Fruit fly (Drosophila melanogaster) whole organism, prepupa: ENCODE data around the gene CG33271.
A peak's percentile ranks its signal among the peaks of the same experiment; 100 is the strongest.

Source experiments
- Blimp-1 ChIP-seq: fragments of 200-800 bp; sonication (Bioruptor generic); optimal IDR thresholded peaks from 3 replicates; lab custom pipeline; 2017; ENCODE audit warnings: missing biosample characterization, missing genetic modification characterization, mild to moderate bottlenecking, moderate library complexity, missing genetic modification reagents
- CG10631 ChIP-seq: fragments of 200-800 bp; sonication (Bioruptor generic); optimal IDR thresholded peaks from 2 replicates; lab custom pipeline; 2016; ENCODE audit warnings: missing biosample characterization, missing genetic modification characterization
- CG10669 ChIP-seq: fragments of 200-800 bp; sonication (Bioruptor generic); optimal IDR thresholded peaks from 3 replicates; lab custom pipeline; 2018; ENCODE audit warnings: missing biosample characterization, mild to moderate bottlenecking, missing genetic modification characterization, moderate library complexity
- CG11294 ChIP-seq: fragments of 200-800 bp; sonication (Bioruptor generic); IDR thresholded peaks from 2 replicates; pipeline ENCODE4 v1.3.6; 2022; ENCODE audit warnings: missing biosample characterization, missing genetic modification characterization
- CG11902 ChIP-seq: fragments of 200-800 bp; sonication (Bioruptor generic); optimal IDR thresholded peaks from 3 replicates; lab custom pipeline; 2016; ENCODE audit warnings: missing biosample characterization, missing genetic modification characterization
- CG15336 ChIP-seq: fragments of 200-800 bp; sonication (Bioruptor generic); IDR thresholded peaks from 2 replicates; pipeline ENCODE4 v1.3.6; 2022; ENCODE audit warnings: missing biosample characterization, missing genetic modification characterization
- CG3032 ChIP-seq: fragments of 200-800 bp; optimal IDR thresholded peaks from 2 replicates; lab custom pipeline; 2019; ENCODE audit warnings: missing biosample characterization, mild to moderate bottlenecking, missing genetic modification characterization, moderate library complexity
- CG31627 ChIP-seq: fragments of 200-800 bp; sonication (Bioruptor generic); optimal IDR thresholded peaks from 3 replicates; lab custom pipeline; 2016; ENCODE audit warnings: missing biosample characterization, missing genetic modification characterization
- CG32006 ChIP-seq: fragments of 200-800 bp; sonication (Bioruptor generic); optimal IDR thresholded peaks from 3 replicates; lab custom pipeline; 2017; ENCODE audit warnings: missing biosample characterization, mild to moderate bottlenecking, missing genetic modification characterization
- CG34406 ChIP-seq: fragments of 200-800 bp; sonication (Bioruptor generic); optimal IDR thresholded peaks from 3 replicates; lab custom pipeline; 2016; ENCODE audit warnings: missing biosample characterization, missing genetic modification characterization
- CG3919 ChIP-seq: fragments of 200-800 bp; sonication (Bioruptor generic); optimal IDR thresholded peaks from 3 replicates; lab custom pipeline; 2016; ENCODE audit warnings: missing biosample characterization, missing genetic modification characterization
- CG4318 ChIP-seq: fragments of 200-800 bp; sonication (Bioruptor generic); optimal IDR thresholded peaks from 3 replicates; lab custom pipeline; 2017; ENCODE audit warnings: missing biosample characterization, mild to moderate bottlenecking, missing genetic modification characterization
- CG6163 ChIP-seq: fragments of 200-800 bp; sonication (Bioruptor generic); IDR thresholded peaks from 3 replicates; pipeline ENCODE4 v1.3.6; 2022; ENCODE audit warnings: missing biosample characterization, missing genetic modification characterization
- CG6276 ChIP-seq: fragments of 200-800 bp; sonication (Bioruptor generic); optimal IDR thresholded peaks from 2 replicates; lab custom pipeline; 2017; ENCODE audit warnings: missing biosample characterization, mild to moderate bottlenecking, missing genetic modification characterization
- CG6808 ChIP-seq: fragments of 200-800 bp; sonication (Bioruptor generic); optimal IDR thresholded peaks from 3 replicates; lab custom pipeline; 2017; ENCODE audit warnings: missing biosample characterization, missing genetic modification characterization, mild to moderate bottlenecking, moderate library complexity, missing genetic modification reagents
- CG6854 ChIP-seq: fragments of 200-800 bp; sonication (Bioruptor generic); optimal IDR thresholded peaks from 2 replicates; lab custom pipeline; 2017; ENCODE audit warnings: missing biosample characterization, mild to moderate bottlenecking, missing genetic modification characterization
- CG7368 ChIP-seq: fragments of 200-800 bp; sonication (Bioruptor generic); optimal IDR thresholded peaks from 3 replicates; lab custom pipeline; 2016; ENCODE audit warnings: missing biosample characterization, missing genetic modification characterization
- CG8119 ChIP-seq: fragments of 200-800 bp; sonication (Bioruptor generic); IDR thresholded peaks from 3 replicates; pipeline ENCODE4 v1.3.6; 2022; ENCODE audit warnings: missing biosample characterization, missing genetic modification characterization
- CG8632 ChIP-seq: fragments of 200-800 bp; sonication (Bioruptor generic); optimal IDR thresholded peaks from 3 replicates; lab custom pipeline; 2016; ENCODE audit warnings: missing biosample characterization, missing genetic modification characterization
- CG9139 ChIP-seq: fragments of 200-800 bp; sonication (Bioruptor generic); optimal IDR thresholded peaks from 3 replicates; lab custom pipeline; 2017; ENCODE audit warnings: missing biosample characterization, mild to moderate bottlenecking, missing genetic modification characterization
- Eip75B ChIP-seq: fragments of 200-800 bp; sonication (Bioruptor generic); optimal IDR thresholded peaks from 3 replicates; lab custom pipeline; 2016; ENCODE audit warnings: missing biosample characterization, missing genetic modification characterization
- Eip78C ChIP-seq: fragments of 200-800 bp; sonication (Bioruptor generic); peaks from one replicate; lab custom pipeline; 2016; ENCODE audit warnings: missing biosample characterization, missing genetic modification characterization
- Eip93F ChIP-seq: fragments of 200-800 bp; sonication (Bioruptor generic); optimal IDR thresholded peaks from 2 replicates; lab custom pipeline; 2016; ENCODE audit warnings: missing biosample characterization, mild to moderate bottlenecking, missing genetic modification characterization
- Hr38 ChIP-seq: sonication (Bioruptor generic); optimal IDR thresholded peaks from 2 replicates; lab custom pipeline; 2016; ENCODE audit warnings: missing biosample characterization, missing genetic modification characterization
- Met ChIP-seq: fragments of 200-800 bp; sonication (Bioruptor generic); optimal IDR thresholded peaks from 3 replicates; lab custom pipeline; 2016; ENCODE audit warnings: missing biosample characterization, missing genetic modification characterization
- OdsH ChIP-seq: fragments of 200-800 bp; sonication (Bioruptor generic); optimal IDR thresholded peaks from 3 replicates; lab custom pipeline; 2016; ENCODE audit warnings: missing biosample characterization, missing genetic modification characterization
- Sox14 ChIP-seq: fragments of 200-800 bp; sonication (Bioruptor generic); optimal IDR thresholded peaks from 3 replicates; lab custom pipeline; 2016; ENCODE audit warnings: missing biosample characterization, missing genetic modification characterization
- acj6 ChIP-seq: fragments of 200-800 bp; sonication (Bioruptor generic); optimal IDR thresholded peaks from 3 replicates; lab custom pipeline; 2016; ENCODE audit warnings: missing biosample characterization, missing genetic modification characterization
- dsx ChIP-seq: fragments of 200-800 bp; optimal IDR thresholded peaks from 3 replicates; lab custom pipeline; 2019; ENCODE audit warnings: missing biosample characterization, mild to moderate bottlenecking, missing genetic modification characterization, moderate library complexity; ENCODE audit not compliant: poor library complexity, severe bottlenecking
- eg ChIP-seq: fragments of 200-800 bp; sonication (Bioruptor generic); IDR thresholded peaks from 3 replicates; pipeline ENCODE4 v1.3.6; 2022; ENCODE audit warnings: missing biosample characterization, missing genetic modification characterization
- fd59A ChIP-seq: fragments of 200-800 bp; sonication (Bioruptor generic); optimal IDR thresholded peaks from 2 replicates; lab custom pipeline; 2017; ENCODE audit warnings: missing biosample characterization, mild to moderate bottlenecking, missing genetic modification characterization, missing genetic modification reagents
- fd85E ChIP-seq: fragments of 200-800 bp; sonication (Bioruptor generic); optimal IDR thresholded peaks from 3 replicates; lab custom pipeline; 2016; ENCODE audit warnings: missing biosample characterization, missing genetic modification characterization
- fkh ChIP-seq: fragments of 200-800 bp; sonication (Bioruptor generic); optimal IDR thresholded peaks from 3 replicates; lab custom pipeline; 2017; ENCODE audit warnings: missing biosample characterization, mild to moderate bottlenecking, missing genetic modification characterization, moderate library complexity
- net ChIP-seq: fragments of 200-800 bp; sonication (Bioruptor generic); optimal IDR thresholded peaks from 3 replicates; lab custom pipeline; 2016; ENCODE audit warnings: missing biosample characterization, missing genetic modification characterization
- pdm3 ChIP-seq: fragments of 200-800 bp; sonication (Bioruptor generic); optimal IDR thresholded peaks from 3 replicates; lab custom pipeline; 2016; ENCODE audit warnings: missing biosample characterization, missing genetic modification characterization
- salr ChIP-seq, 2 experiments: fragments of 200-800 bp; sonication (Bioruptor generic); optimal IDR thresholded peaks; 3 replicates each; lab custom pipeline; 2016 to 2018; ENCODE audit warnings: missing biosample characterization in 2 of 2, missing genetic modification characterization in 2 of 2, mild to moderate bottlenecking in 1 of 2
- svp ChIP-seq: fragments of 200-800 bp; sonication (Bioruptor generic); peaks from one replicate; lab custom pipeline; 2016; ENCODE audit warnings: missing biosample characterization, missing genetic modification characterization

The CG33271 gene

dm6 chr3L:11533704-11534319 lies 43.5 kb downstream of the CG33271 start (continued):
- TF ChIP-seq Met = peak; percentile 61
- no peak for TF ChIP-seq CG6808
- no peak for TF ChIP-seq CG10631
- no peak for TF ChIP-seq CG11294 (GFP tag; lab: Robert Waterston, UW)
- TF ChIP-seq svp (GFP tag; lab: Kevin White, UChicago) = peak; percentile 77
- TF ChIP-seq CG34406 (GFP tag; lab: Kevin White, UChicago) = peak; percentile 44
- peak in 1 of 2 experiments; percentile 13 for TF ChIP-seq salr (GFP tag; optimal IDR thresholded peaks at IDR 0.05; lab: Kevin White, UChicago)
- no peak for TF ChIP-seq Blimp-1
- no peak for TF ChIP-seq CG6854 (GFP tag; lab: Kevin White, UChicago)
- no peak for TF ChIP-seq Hr38 (GFP tag; lab: Kevin White, UChicago)
- TF ChIP-seq CG3032 (tag; lab: Kevin White, UChicago) = no peak
- TF ChIP-seq CG3919 (GFP tag; lab: Kevin White, UChicago) = peak; percentile 22
- TF ChIP-seq CG11902 (GFP tag; lab: Kevin White, UChicago) = no peak
- peak; percentile 43 for TF ChIP-seq Eip75B (GFP tag; lab: Kevin White, UChicago)
- TF ChIP-seq eg (GFP tag; lab: Robert Waterston, UW) = no peak
- TF ChIP-seq, all 60 proteins: peak for 32

- peak; percentile 46 for TF ChIP-seq CG32006
- peak; percentile 56 for TF ChIP-seq Eip78C (GFP tag; lab: Kevin White, UChicago)
- peak; percentile 28 for TF ChIP-seq CG6276
- TF ChIP-seq pdm3 (GFP tag; lab: Kevin White, UChicago) = no peak
- TF ChIP-seq CG8632 (GFP tag; lab: Kevin White, UChicago) = no peak
- TF ChIP-seq acj6 (GFP tag; lab: Kevin White, UChicago) = no peak
- TF ChIP-seq CG6854 (GFP tag; lab: Kevin White, UChicago) = no peak
- no peak for TF ChIP-seq salr (GFP tag; optimal IDR thresholded peaks at IDR 0.05; lab: Kevin White, UChicago)
- TF ChIP-seq CG15336 = peak; percentile 15; the same call in 1 of the 2 replicates
- TF ChIP-seq dsx (GFP tag; lab: Kevin White, UChicago) = no peak
- no peak for TF ChIP-seq CG8119 (GFP tag; lab: Robert Waterston, UW)
- no peak for TF ChIP-seq net
- no peak for TF ChIP-seq svp (GFP tag; lab: Kevin White, UChicago)
- no peak for TF ChIP-seq CG10631
- no peak for TF ChIP-seq fd59A (GFP tag; lab: Kevin White, UChicago)
- no peak for TF ChIP-seq CG4318 (GFP tag; lab: Kevin White, UChicago)
- no peak for TF ChIP-seq Sox14 (GFP tag; lab: Kevin White, UChicago)
- peak; percentile 7 for TF ChIP-seq CG3032 (tag; lab: Kevin White, UChicago)
- no peak for TF ChIP-seq CG6163 (GFP tag; lab: Robert Waterston, UW)
- no peak for TF ChIP-seq CG10669
- TF ChIP-seq CG7368 (GFP tag; lab: Kevin White, UChicago) = no peak
Observed at dm6 chr3L:11531994-11532732, 45.1 kb downstream of the CG33271 start.

dm6 chr3L:11531300-11531699 lies 46.0 kb downstream of the CG33271 start:
- TF ChIP-seq fd85E (GFP tag; lab: Kevin White, UChicago) = no peak
- peak; percentile 20 for TF ChIP-seq Eip93F (GFP tag; lab: Kevin White, UChicago)
- no peak for TF ChIP-seq CG8119 (GFP tag; lab: Robert Waterston, UW)
- peak; percentile 17 for TF ChIP-seq Sox14 (GFP tag; lab: Kevin White, UChicago)
- no peak for TF ChIP-seq CG34406 (GFP tag; lab: Kevin White, UChicago)
- TF ChIP-seq fkh (GFP tag; lab: Kevin White, UChicago) = peak; percentile 19
- TF ChIP-seq CG6808 = no peak
- TF ChIP-seq CG6854 (GFP tag; lab: Kevin White, UChicago) = no peak
- no peak for TF ChIP-seq CG7368 (GFP tag; lab: Kevin White, UChicago)
- TF ChIP-seq fd59A (GFP tag; lab: Kevin White, UChicago) = no peak
- TF ChIP-seq OdsH = no peak
- TF ChIP-seq CG8632 (GFP tag; lab: Kevin White, UChicago) = no peak
- TF ChIP-seq CG10669 = no peak
- no peak for TF ChIP-seq CG9139 (GFP tag; lab: Kevin White, UChicago)
- TF ChIP-seq Met = no peak
- no peak for TF ChIP-seq CG11902 (GFP tag; lab: Kevin White, UChicago)
- TF ChIP-seq CG31627 (GFP tag; lab: Kevin White, UChicago) = no peak
- peak; percentile 57 for TF ChIP-seq Eip78C (GFP tag; lab: Kevin White, UChicago)
- TF ChIP-seq CG6276 = no peak
- TF ChIP-seq, all 60 proteins: peak for 4
